Worm (Caenorhabditis elegans) whole organism, late embryonic: ENCODE data around the gene catp-6.

Source experiments
- F13H6.1 ChIP-seq: sonication (generic microtip); optimal IDR thresholded peaks from 2 replicates; lab custom pipeline; 2016; ENCODE audit warnings: missing genetic modification characterization, missing compliant biosample characterization
- K02D7.2 ChIP-seq: sonication (generic microtip); optimal IDR thresholded peaks from 2 replicates; lab custom pipeline; 2017; ENCODE audit warnings: mild to moderate bottlenecking, missing genetic modification characterization, missing compliant biosample characterization
- Y22D7AL.16 ChIP-seq: sonication (generic microtip); optimal IDR thresholded peaks from 2 replicates; lab custom pipeline; 2016; ENCODE audit warnings: missing genetic modification characterization, missing compliant biosample characterization
- ama-1 ChIP-seq: fragments of 150-350 bp; optimal IDR thresholded peaks from 2 replicates; lab custom pipeline; 2014
- ceh-19 ChIP-seq: fragments of 200-800 bp; sonication (Bioruptor generic); optimal IDR thresholded peaks from 2 replicates; lab custom pipeline; 2018; ENCODE audit warnings: mild to moderate bottlenecking, missing genetic modification characterization, missing compliant biosample characterization
- fkh-10 ChIP-seq: fragments of 150-350 bp; optimal IDR thresholded peaks from 2 replicates; lab custom pipeline; 2014; ENCODE audit warnings: missing biosample characterization, missing genetic modification reagents, missing genetic modification characterization
- lin-11 ChIP-seq: fragments of 200-800 bp; sonication (Bioruptor generic); optimal IDR thresholded peaks from 2 replicates; lab custom pipeline; 2018; ENCODE audit warnings: mild to moderate bottlenecking, missing genetic modification characterization, missing compliant biosample characterization
- nhr-232 ChIP-seq: sonication (generic microtip); optimal IDR thresholded peaks from 2 replicates; lab custom pipeline; 2016; ENCODE audit warnings: missing genetic modification characterization, missing compliant biosample characterization
- npax-4 ChIP-seq: sonication (generic microtip); optimal IDR thresholded peaks from 2 replicates; lab custom pipeline; 2016; ENCODE audit warnings: missing genetic modification characterization, missing compliant biosample characterization
- pha-4 ChIP-seq: fragments of 150-350 bp; optimal IDR thresholded peaks from 2 replicates; lab custom pipeline; 2018; ENCODE audit warnings: missing biosample characterization, missing genetic modification reagents, missing genetic modification characterization
- pros-1 ChIP-seq: fragments of 150-350 bp; optimal IDR thresholded peaks from 2 replicates; lab custom pipeline; 2014; ENCODE audit warnings: missing biosample characterization, missing genetic modification reagents, missing genetic modification characterization
- unc-86 ChIP-seq: sonication (generic microtip); optimal IDR thresholded peaks from 2 replicates; lab custom pipeline; 2016; ENCODE audit warnings: missing genetic modification characterization, missing compliant biosample characterization
- zip-5 ChIP-seq: sonication (generic microtip); optimal IDR thresholded peaks from 2 replicates; lab custom pipeline; 2016; ENCODE audit warnings: missing genetic modification characterization, missing compliant biosample characterization

ce11 chrIV:9861921-9862320 lies 37.5 kb upstream of the catp-6 start, which contains the start of gene K07F5.14:
- TF ChIP-seq fkh-10 (GFP tag; lab: Kevin White, UChicago) (no peak), nhr-232 (no peak), pros-1 (tag; lab: Kevin White, UChicago) (no peak), zip-5 (tag; lab: Kevin White, UChicago) (no peak), K02D7.2 (no peak), unc-86 (no peak), ceh-19 (GFP tag; lab: Kevin White, UChicago) (no peak), lin-11 (tag; lab: Kevin White, UChicago) (no peak), F13H6.1 (tag; lab: Kevin White, UChicago) (no peak), npax-4 (tag; lab: Kevin White, UChicago) (no peak), pha-4 (tag; lab: Kevin White, UChicago) (no peak), Y22D7AL.16 (tag; lab: Kevin White, UChicago) (no peak), ama-1 (lab: Kevin White, UChicago) (no peak)
